Worm (Caenorhabditis elegans) whole organism, L3 larva: ENCODE measurements around the gene F43G6.17.

Experiments
- R02D3.7 ChIP-seq: fragments of 150-350 bp; optimal IDR thresholded peaks from 2 replicates; lab custom pipeline; 2014; ENCODE audit warnings: missing biosample characterization, missing genetic modification characterization
- ZK546.5 ChIP-seq: sonication (generic microtip); optimal IDR thresholded peaks from 2 replicates; lab custom pipeline; 2017; ENCODE audit warnings: missing biosample characterization, missing genetic modification characterization
- ama-1 ChIP-seq: fragments of 150-350 bp; optimal IDR thresholded peaks from 2 replicates; lab custom pipeline; 2018
- ceh-16 ChIP-seq: sonication (generic microtip); optimal IDR thresholded peaks from 2 replicates; lab custom pipeline; 2017; ENCODE audit warnings: missing biosample characterization, missing genetic modification characterization
- egl-27 ChIP-seq: sonication (generic microtip); optimal IDR thresholded peaks from 4 replicates; lab custom pipeline; 2017; ENCODE audit warnings: missing biosample characterization, missing genetic modification reagents, missing genetic modification characterization
- egl-5 ChIP-seq: fragments of 150-350 bp; optimal IDR thresholded peaks from 2 replicates; lab custom pipeline; 2017; ENCODE audit warnings: missing biosample characterization, missing genetic modification reagents, missing genetic modification characterization, inconsistent platforms
- elt-1 ChIP-seq: fragments of 150-350 bp; optimal IDR thresholded peaks from 2 replicates; lab custom pipeline; 2014; ENCODE audit warnings: missing biosample characterization, missing genetic modification characterization
- elt-2 ChIP-seq: sonication (generic microtip); optimal IDR thresholded peaks from 2 replicates; lab custom pipeline; 2016; ENCODE audit warnings: missing genetic modification reagents, mild to moderate bottlenecking, missing genetic modification characterization, missing compliant biosample characterization
- elt-3 ChIP-seq, 3 experiments: fragments of 150-350 bp in 1 of 3; sonication (generic microtip) in 2 of 3; optimal IDR thresholded peaks; 2 replicates in 2 of 3; 4 replicates in 1 of 3; lab custom pipeline; 2014 to 2017; ENCODE audit warnings: missing biosample characterization in 3 of 3, missing genetic modification characterization in 3 of 3
- eor-1 ChIP-seq, 2 experiments: fragments of 150-350 bp; optimal IDR thresholded peaks; 2 replicates each; lab custom pipeline; 2014 to 2018; ENCODE audit warnings: missing biosample characterization in 2 of 2, missing genetic modification characterization in 2 of 2
- fkh-10 ChIP-seq: sonication (generic microtip); optimal IDR thresholded peaks from 2 replicates; lab custom pipeline; 2017; ENCODE audit warnings: missing biosample characterization, missing genetic modification reagents, missing genetic modification characterization
- fos-1 ChIP-seq: fragments of 150-350 bp; optimal IDR thresholded peaks from 2 replicates; lab custom pipeline; 2014; ENCODE audit warnings: missing biosample characterization, missing genetic modification characterization
- hmg-11 ChIP-seq: sonication (generic microtip); optimal IDR thresholded peaks from 2 replicates; lab custom pipeline; 2016; ENCODE audit warnings: missing genetic modification characterization, missing compliant biosample characterization
- jun-1 ChIP-seq: fragments of 150-350 bp; optimal IDR thresholded peaks from 2 replicates; lab custom pipeline; 2014; ENCODE audit warnings: missing biosample characterization, missing genetic modification reagents, missing genetic modification characterization
- nfya-1 ChIP-seq: sonication (generic microtip); optimal IDR thresholded peaks from 2 replicates; lab custom pipeline; 2017; ENCODE audit warnings: missing genetic modification characterization, mild to moderate bottlenecking, missing compliant biosample characterization, antibody characterized with exemption, moderate library complexity; ENCODE audit not compliant: insufficient read depth
- nhr-11 ChIP-seq: fragments of 150-350 bp; optimal IDR thresholded peaks from 2 replicates; lab custom pipeline; 2014; ENCODE audit warnings: missing biosample characterization, missing genetic modification characterization
- nhr-23 ChIP-seq: fragments of 150-350 bp; optimal IDR thresholded peaks from 2 replicates; lab custom pipeline; 2014; ENCODE audit warnings: missing biosample characterization, missing genetic modification reagents, missing genetic modification characterization
- nhr-25 ChIP-seq: sonication (generic microtip); optimal IDR thresholded peaks from 2 replicates; lab custom pipeline; 2017; ENCODE audit warnings: missing biosample characterization, missing genetic modification characterization
- nhr-28 ChIP-seq: fragments of 150-350 bp; optimal IDR thresholded peaks from 2 replicates; lab custom pipeline; 2014; ENCODE audit warnings: missing biosample characterization, missing genetic modification characterization
- nhr-43 ChIP-seq: sonication (generic microtip); optimal IDR thresholded peaks from 2 replicates; lab custom pipeline; 2016; ENCODE audit warnings: mild to moderate bottlenecking, missing genetic modification characterization, missing compliant biosample characterization; ENCODE audit not compliant: poor library complexity, severe bottlenecking
- pha-4 ChIP-seq: fragments of 150-350 bp; optimal IDR thresholded peaks from 2 replicates; lab custom pipeline; 2014; ENCODE audit warnings: missing biosample characterization, missing genetic modification reagents, missing genetic modification characterization
- sea-2 ChIP-seq: fragments of 150-350 bp; sonication (generic microtip); optimal IDR thresholded peaks from 4 replicates; lab custom pipeline; 2014; ENCODE audit warnings: missing biosample characterization, missing genetic modification reagents, missing genetic modification characterization
- skn-1 ChIP-seq: fragments of 150-350 bp; optimal IDR thresholded peaks from 2 replicates; lab custom pipeline; 2014; ENCODE audit warnings: missing biosample characterization, missing genetic modification characterization
- snpc-4 ChIP-seq: fragments of 150-350 bp; optimal IDR thresholded peaks from 2 replicates; lab custom pipeline; 2014; ENCODE audit warnings: missing biosample characterization, missing genetic modification characterization
- tbx-2 ChIP-seq: sonication (generic microtip); optimal IDR thresholded peaks from 2 replicates; lab custom pipeline; 2016; ENCODE audit warnings: mild to moderate bottlenecking, missing genetic modification characterization, missing compliant biosample characterization
- unc-62 ChIP-seq: fragments of 150-350 bp; sonication (generic microtip); optimal IDR thresholded peaks from 4 replicates; lab custom pipeline; 2014; ENCODE audit warnings: missing biosample characterization, missing genetic modification reagents, missing genetic modification characterization
- zag-1 ChIP-seq: fragments of 150-350 bp; optimal IDR thresholded peaks from 2 replicates; lab custom pipeline; 2014; ENCODE audit warnings: missing biosample characterization, missing genetic modification characterization
- ztf-11 ChIP-seq: fragments of 150-350 bp; optimal IDR thresholded peaks from 2 replicates; lab custom pipeline; 2014; ENCODE audit warnings: missing biosample characterization, missing genetic modification characterization
- ztf-4 ChIP-seq: fragments of 150-350 bp; optimal IDR thresholded peaks from 2 replicates; lab custom pipeline; 2014; ENCODE audit warnings: missing biosample characterization, missing genetic modification characterization

The F43G6.17 gene

DNA sequence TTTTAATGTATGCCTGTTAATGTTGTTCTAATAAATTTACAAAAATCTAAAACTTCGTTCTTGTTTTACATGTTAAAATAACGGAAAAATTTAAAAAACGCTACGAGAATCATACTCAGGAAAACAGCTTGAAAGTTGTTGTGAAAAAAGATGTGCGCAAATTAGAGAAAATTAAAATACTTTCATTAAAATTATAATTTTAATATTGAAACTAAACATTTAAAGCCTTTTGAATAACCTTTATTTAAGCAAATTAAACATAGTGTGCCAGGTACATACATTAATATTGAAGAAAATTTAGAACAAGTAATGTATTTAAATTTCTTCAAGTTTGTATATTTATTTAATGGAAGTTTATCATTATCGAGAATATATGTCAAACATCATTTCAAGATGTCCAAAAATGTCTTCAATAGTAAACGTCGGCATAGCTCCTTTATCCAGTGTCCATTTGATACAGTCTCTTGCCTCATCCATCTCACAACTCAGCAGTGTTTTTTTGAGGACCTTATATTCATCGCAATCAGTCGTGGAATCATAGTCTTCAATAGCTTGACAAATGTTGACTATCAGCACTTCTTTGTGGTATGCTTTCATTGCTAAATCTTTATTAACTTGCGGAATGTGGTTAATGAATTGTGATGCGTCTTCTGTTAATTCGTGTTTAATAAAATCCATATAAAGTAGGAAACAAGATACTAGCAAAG, 40.6 kb upstream of the F43G6.17 start:
- TF ChIP-seq nhr-28 (tag; lab: Kevin White, UChicago) (no peak), eor-1 (tag; optimal IDR thresholded peaks at IDR 0.05; lab: Kevin White, UChicago) (peak in 1 of 2 experiments; percentile 7), ama-1 (lab: Kevin White, UChicago) (peak; percentile 93), nhr-43 (tag; lab: Kevin White, UChicago) (no peak), nhr-23 (tag; lab: Kevin White, UChicago) (no peak), nhr-25 (tag; lab: Kevin White, UChicago) (peak; percentile 43), pha-4 (tag; lab: Kevin White, UChicago) (peak; percentile 81), fos-1 (tag; lab: Kevin White, UChicago) (peak; percentile 78), nfya-1 (peak; percentile 48), nhr-11 (tag; lab: Kevin White, UChicago) (no peak), elt-3 (tag; optimal IDR thresholded peaks at IDR 0.05; lab: Kevin White, UChicago) (peak in 1 of 3 experiments; percentile 81), egl-27 (no peak), R02D3.7 (no peak), elt-2 (tag; lab: Kevin White, UChicago) (peak; percentile 37), skn-1 (tag; lab: Kevin White, UChicago) (no peak), elt-1 (tag; lab: Kevin White, UChicago) (peak; percentile 13), ztf-11 (tag; lab: Kevin White, UChicago) (no peak), ztf-4 (tag; lab: Kevin White, UChicago) (peak; percentile 60), ZK546.5 (tag; lab: Kevin White, UChicago) (no peak), tbx-2 (peak; percentile 70), sea-2 (no peak)

DNA sequence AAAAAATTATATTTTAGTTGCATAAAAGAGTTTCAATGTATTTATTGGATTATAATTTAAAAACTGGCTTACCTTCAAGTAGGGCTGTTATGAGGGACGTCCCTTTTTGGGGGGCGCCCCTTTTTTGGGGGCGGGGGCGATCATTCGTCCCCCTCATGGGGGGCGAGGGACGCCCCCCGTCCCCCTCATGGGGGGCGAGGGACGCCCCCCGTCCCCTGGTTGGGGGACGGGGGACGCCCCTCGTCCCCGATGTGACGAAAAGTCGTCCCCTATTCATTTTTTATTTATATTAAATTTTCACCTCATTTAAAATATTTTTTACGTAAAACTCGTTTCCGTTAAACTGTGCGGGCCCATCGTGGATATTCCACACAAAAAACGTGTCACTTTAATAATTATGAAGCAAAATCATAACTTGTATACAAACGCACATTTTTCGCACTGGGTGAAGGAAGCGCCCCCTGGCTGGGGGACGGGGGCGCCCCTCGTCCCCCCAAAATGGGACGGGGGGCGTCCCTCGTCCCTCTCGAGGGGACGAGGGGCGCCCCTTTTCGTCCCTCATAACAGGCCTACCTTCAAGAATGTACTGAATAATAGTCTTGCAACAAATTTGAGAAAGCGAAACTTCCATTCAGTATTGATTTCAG, 36.9 kb upstream of the F43G6.17 start:
- no peak for TF ChIP-seq eor-1 (tag; optimal IDR thresholded peaks at IDR 0.05; lab: Kevin White, UChicago)
- no peak for TF ChIP-seq ceh-16 (tag; lab: Kevin White, UChicago)
- no peak for TF ChIP-seq elt-2 (tag; lab: Kevin White, UChicago)
- TF ChIP-seq nhr-23 (tag; lab: Kevin White, UChicago): no peak
- no peak for TF ChIP-seq hmg-11 (tag; lab: Kevin White, UChicago)
- TF ChIP-seq ama-1 (lab: Kevin White, UChicago): no peak

DNA sequence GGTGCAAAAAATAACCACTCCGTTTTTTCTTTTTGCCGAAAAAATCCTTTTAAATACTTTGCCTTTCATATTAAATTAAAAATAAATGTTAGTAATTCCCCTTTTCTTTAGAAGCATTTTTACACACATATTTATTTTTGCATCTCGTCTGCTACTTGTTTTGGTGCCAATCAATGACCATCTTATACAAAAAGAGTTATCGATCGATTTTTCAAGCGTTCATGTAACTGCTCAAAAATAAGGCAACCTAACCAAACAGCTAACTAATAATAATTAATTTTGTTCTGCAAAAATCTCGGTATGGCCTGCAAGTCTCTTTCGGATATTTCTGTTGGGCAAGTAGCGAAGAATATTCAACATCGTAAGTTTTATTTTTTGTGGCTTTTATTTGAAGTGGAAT, 36.1 kb upstream of the F43G6.17 start, which contains the start of gene F44E5.2:
F44E5.2 (plus strand) TSS at position 301 of the 400 bp plus-strand sequence.
- TF ChIP-seq egl-5: no peak
- TF ChIP-seq elt-2 (tag; lab: Kevin White, UChicago): no peak
- no peak for TF ChIP-seq fkh-10 (GFP tag; lab: Kevin White, UChicago)
- no peak for TF ChIP-seq nhr-28 (tag; lab: Kevin White, UChicago)
- TF ChIP-seq unc-62 (GFP tag; lab: Kevin White, UChicago): no peak
- TF ChIP-seq skn-1 (tag; lab: Kevin White, UChicago): no peak
- no peak for TF ChIP-seq elt-1 (tag; lab: Kevin White, UChicago)
- TF ChIP-seq ztf-4 (tag; lab: Kevin White, UChicago): no peak

DNA sequence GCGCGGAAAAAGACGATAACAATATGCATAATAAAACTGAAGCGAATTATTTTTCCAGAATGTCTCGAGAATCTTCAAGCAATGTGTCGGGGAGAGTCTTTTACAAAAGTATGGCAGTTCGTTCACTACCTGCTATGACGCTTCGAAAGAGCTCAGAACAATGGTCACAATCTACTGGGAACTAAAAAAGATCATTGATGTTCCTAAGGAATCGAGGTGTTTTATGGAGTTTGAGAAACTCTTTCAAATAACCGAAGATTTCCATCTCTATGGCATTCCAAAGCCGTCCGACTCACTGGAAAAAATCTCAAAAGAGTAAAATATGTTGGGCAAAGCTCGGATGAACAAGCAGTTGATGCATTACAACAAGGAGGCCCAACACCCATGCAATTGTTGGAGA, 30.2 kb upstream of the F43G6.17 start, which contains the start of gene F44E5.15:
F44E5.15 (plus strand) TSS at position 301 of the 400 bp plus-strand sequence.
- TF ChIP-seq jun-1 (tag; lab: Kevin White, UChicago) (no peak), R02D3.7 (no peak), nhr-11 (tag; lab: Kevin White, UChicago) (no peak), snpc-4 (tag; lab: Kevin White, UChicago) (no peak), nhr-25 (tag; lab: Kevin White, UChicago) (no peak), egl-27 (no peak), zag-1 (tag; lab: Kevin White, UChicago) (no peak)

DNA sequence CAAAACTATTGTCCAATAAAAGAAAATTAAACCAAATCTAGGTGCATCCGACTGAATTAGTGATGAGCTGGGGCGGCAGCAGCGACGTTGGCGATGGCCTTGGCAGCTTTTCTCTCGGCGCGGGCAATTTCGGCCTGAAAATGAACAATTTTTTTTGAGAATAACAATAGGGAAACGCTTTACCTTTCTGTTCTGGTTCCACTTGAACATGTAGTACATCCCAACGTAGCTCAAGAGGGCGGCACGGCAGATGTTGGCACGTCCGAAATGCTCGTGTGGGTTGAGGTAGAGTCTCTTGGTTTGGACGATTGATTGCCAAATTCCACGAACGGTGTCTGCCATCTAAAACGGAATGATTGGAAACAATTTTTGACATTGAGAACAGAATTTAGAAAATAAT, 28.3 kb upstream of the F43G6.17 start, which contains the start of gene F44E5.1:
F44E5.1 (minus strand) TSS at position 342 of the 400 bp plus-strand sequence.
- TF ChIP-seq ztf-4 (tag; lab: Kevin White, UChicago): no peak
